Worm (Caenorhabditis elegans) whole organism, midembryonic: ENCODE results near the gene ZK632.4.
A peak's percentile ranks its signal among the peaks of the same experiment; 100 is the strongest.

ENCODE experiments used
- T22C8.4 ChIP-seq: fragments of 200-800 bp; sonication (Bioruptor generic); IDR thresholded peaks from 2 replicates; pipeline ENCODE4 v1.3.6; 2022; ENCODE audit warnings: missing genetic modification characterization, missing compliant biosample characterization
- cog-1 ChIP-seq: sonication (generic microtip); optimal IDR thresholded peaks from 2 replicates; lab custom pipeline; 2016; ENCODE audit warnings: missing genetic modification characterization, missing compliant biosample characterization
- flt-1 ChIP-seq: fragments of 200-800 bp; sonication (Bioruptor generic); IDR thresholded peaks from 2 replicates; pipeline ENCODE4 v1.3.6; 2022; ENCODE audit warnings: missing genetic modification characterization, missing compliant biosample characterization
- klf-2 ChIP-seq: fragments of 200-800 bp; sonication (Bioruptor generic); conservative IDR thresholded peaks from 2 replicates; pipeline ENCODE4 v1.3.6; 2022; ENCODE audit warnings: missing genetic modification reagents, missing genetic modification characterization, missing compliant biosample characterization
- med-1 ChIP-seq: sonication (generic microtip); optimal IDR thresholded peaks from 2 replicates; lab custom pipeline; 2017; ENCODE audit warnings: missing genetic modification characterization, mild to moderate bottlenecking, missing compliant biosample characterization, antibody characterized with exemption, missing genetic modification reagents; ENCODE audit not compliant: insufficient read depth
- ref-1 ChIP-seq: fragments of 200-800 bp; sonication (Bioruptor generic); conservative IDR thresholded peaks from 2 replicates; pipeline ENCODE4 v1.3.6; 2022; ENCODE audit warnings: missing genetic modification reagents, missing genetic modification characterization, missing compliant biosample characterization
- tab-1 ChIP-seq: fragments of 200-800 bp; sonication (Bioruptor generic); IDR thresholded peaks from 2 replicates; pipeline ENCODE4 v1.3.6; 2022; ENCODE audit warnings: missing genetic modification characterization, missing compliant biosample characterization
- ztf-23 ChIP-seq: fragments of 200-800 bp; sonication (Bioruptor generic); IDR thresholded peaks from 2 replicates; pipeline ENCODE4 v1.3.6; 2022; ENCODE audit warnings: missing genetic modification reagents, missing genetic modification characterization, missing compliant biosample characterization
- ztf-29 ChIP-seq: fragments of 200-800 bp; sonication (Bioruptor generic); IDR thresholded peaks from 2 replicates; pipeline ENCODE4 v1.3.6; 2022; ENCODE audit warnings: missing genetic modification reagents, missing genetic modification characterization, missing compliant biosample characterization

Gene ZK632.4

ce11 chrIII:9846093-9846492 lies 38.8 kb upstream of the ZK632.4 start, which contains the start of gene K11H3.2:
TSS of gene K11H3.2 (plus strand) at chrIII:9846393.
- no peak for TF ChIP-seq klf-2 (GFP tag; lab: Robert Waterston, UW)
- TF ChIP-seq med-1 (GFP tag; lab: Kevin White, UChicago), result no peak
- no peak for TF ChIP-seq flt-1 (GFP tag; lab: Robert Waterston, UW)
- TF ChIP-seq ztf-23 (GFP tag; lab: Robert Waterston, UW), result no peak
- no peak for TF ChIP-seq ref-1 (GFP tag; lab: Robert Waterston, UW)
- no peak for TF ChIP-seq ztf-29 (GFP tag; lab: Robert Waterston, UW)
- TF ChIP-seq T22C8.4, result no peak
- no peak for TF ChIP-seq cog-1 (tag; lab: Kevin White, UChicago)

ce11 chrIII:9843715-9844114 lies 36.5 kb upstream of the ZK632.4 start, which contains the start of gene K11H3.5:
TSS of gene K11H3.5 (plus strand) at chrIII:9843768.
- TF ChIP-seq ztf-29 (GFP tag; lab: Robert Waterston, UW) (no peak), flt-1 (GFP tag; lab: Robert Waterston, UW) (no peak), ref-1 (GFP tag; lab: Robert Waterston, UW) (no peak), ztf-23 (GFP tag; lab: Robert Waterston, UW) (no peak), med-1 (GFP tag; lab: Kevin White, UChicago) (no peak), klf-2 (GFP tag; lab: Robert Waterston, UW) (no peak), cog-1 (tag; lab: Kevin White, UChicago) (no peak), tab-1 (GFP tag; lab: Robert Waterston, UW) (no peak), T22C8.4 (no peak)

- no peak for TF ChIP-seq med-1 (GFP tag; lab: Kevin White, UChicago)
- TF ChIP-seq T22C8.4, result no peak
- no peak for TF ChIP-seq klf-2 (GFP tag; lab: Robert Waterston, UW)
- TF ChIP-seq cog-1 (tag; lab: Kevin White, UChicago), result no peak
- TF ChIP-seq tab-1 (GFP tag; lab: Robert Waterston, UW), result no peak
- TF ChIP-seq ref-1 (GFP tag; lab: Robert Waterston, UW), result no peak
- TF ChIP-seq ztf-23 (GFP tag; lab: Robert Waterston, UW), result no peak
- TF ChIP-seq flt-1 (GFP tag; lab: Robert Waterston, UW), result no peak
- TF ChIP-seq ztf-29 (GFP tag; lab: Robert Waterston, UW), result no peak
These were observed 27.6 kb upstream of the ZK632.4 start, which contains the start of gene K11H3.8 for ce11 chrIII:9834888-9835287. TSS of gene K11H3.8 (plus strand) at chrIII:9835188.

- TF ChIP-seq ztf-29 (GFP tag; lab: Robert Waterston, UW) (no peak), cog-1 (tag; lab: Kevin White, UChicago) (no peak), klf-2 (GFP tag; lab: Robert Waterston, UW) (no peak), med-1 (GFP tag; lab: Kevin White, UChicago) (no peak), T22C8.4 (no peak), tab-1 (GFP tag; lab: Robert Waterston, UW) (no peak), ref-1 (GFP tag; lab: Robert Waterston, UW) (no peak), ztf-23 (GFP tag; lab: Robert Waterston, UW) (no peak), flt-1 (GFP tag; lab: Robert Waterston, UW) (no peak)
These were observed 25.3 kb upstream of the ZK632.4 start for ce11 chrIII:9832569-9832968.

- TF ChIP-seq ztf-23 (GFP tag; lab: Robert Waterston, UW) (no peak), ztf-29 (GFP tag; lab: Robert Waterston, UW) (no peak), tab-1 (GFP tag; lab: Robert Waterston, UW) (no peak), flt-1 (GFP tag; lab: Robert Waterston, UW) (no peak), med-1 (GFP tag; lab: Kevin White, UChicago) (no peak)
These were observed 23.2 kb upstream of the ZK632.4 start, which contains the start of gene ZK632.12 for ce11 chrIII:9830502-9830901. TSS of gene ZK632.12 (plus strand) at chrIII:9830802.

- TF ChIP-seq ztf-23 (GFP tag; lab: Robert Waterston, UW) (no peak), tab-1 (GFP tag; lab: Robert Waterston, UW) (no peak), flt-1 (GFP tag; lab: Robert Waterston, UW) (no peak), cog-1 (tag; lab: Kevin White, UChicago) (peak; percentile 0)
These were observed 20.1 kb upstream of the ZK632.4 start, which contains the start of the genes ZK632.10 and ZK632.11 for ce11 chrIII:9827163-9827951. TSS of gene ZK632.10 (minus strand) at chrIII:9827722. TSS of gene ZK632.11 (plus strand) at chrIII:9827915.

- no peak for TF ChIP-seq klf-2 (GFP tag; lab: Robert Waterston, UW)
- TF ChIP-seq tab-1 (GFP tag; lab: Robert Waterston, UW), result no peak
- TF ChIP-seq ztf-23 (GFP tag; lab: Robert Waterston, UW), result no peak
- TF ChIP-seq cog-1 (tag; lab: Kevin White, UChicago), result no peak
- no peak for TF ChIP-seq flt-1 (GFP tag; lab: Robert Waterston, UW)
- no peak for TF ChIP-seq ztf-29 (GFP tag; lab: Robert Waterston, UW)
- TF ChIP-seq T22C8.4, result no peak
- no peak for TF ChIP-seq ref-1 (GFP tag; lab: Robert Waterston, UW)
- no peak for TF ChIP-seq med-1 (GFP tag; lab: Kevin White, UChicago)
These were observed 18.8 kb upstream of the ZK632.4 start for ce11 chrIII:9826005-9826404.

- no peak for TF ChIP-seq flt-1 (GFP tag; lab: Robert Waterston, UW)
- TF ChIP-seq ztf-29 (GFP tag; lab: Robert Waterston, UW), result 0 out of 2 replicates have a peak, but pooled peaks have one; percentile 38
These were observed 18.0 kb upstream of the ZK632.4 start, which contains the start of gene ZK632.9 for ce11 chrIII:9825073-9825828. TSS of gene ZK632.9 (minus strand) at chrIII:9825432.
